Worm (Caenorhabditis elegans): ENCODE measurements around the gene T07F10.3.

- TF ChIP-seq nhr-23 (tag; optimal IDR thresholded peaks at IDR 0.05) (no peak), unc-39 (tag; optimal IDR thresholded peaks at IDR 0.05) (no peak), ztf-11 (tag; optimal IDR thresholded peaks at IDR 0.05) (no peak), nhr-77 (tag; optimal IDR thresholded peaks at IDR 0.05) (no peak)
Observed at ce11 chrV:12854766-12855165, 15.1 kb downstream of the T07F10.3 start, which contains the start of gene C44H9.7.

Measured in whole organism, L3 larva.